Worm (Caenorhabditis elegans) whole organism, L3 larva: ENCODE results near the gene txdc-9.

Experiments used
- R02D3.7 ChIP-seq: fragments of 150-350 bp; optimal IDR thresholded peaks from 2 replicates; lab custom pipeline; 2014; ENCODE audit warnings: missing biosample characterization, missing genetic modification characterization
- ZK546.5 ChIP-seq: sonication (generic microtip); optimal IDR thresholded peaks from 2 replicates; lab custom pipeline; 2017; ENCODE audit warnings: missing biosample characterization, missing genetic modification characterization
- aly-2 ChIP-seq: fragments of 150-350 bp; optimal IDR thresholded peaks from 2 replicates; lab custom pipeline; 2014; ENCODE audit warnings: missing biosample characterization, missing genetic modification characterization
- ama-1 ChIP-seq: fragments of 150-350 bp; optimal IDR thresholded peaks from 2 replicates; lab custom pipeline; 2018
- ceh-16 ChIP-seq: sonication (generic microtip); optimal IDR thresholded peaks from 2 replicates; lab custom pipeline; 2017; ENCODE audit warnings: missing biosample characterization, missing genetic modification characterization
- ceh-28 ChIP-seq: fragments of 150-350 bp; optimal IDR thresholded peaks from 2 replicates; lab custom pipeline; 2014; ENCODE audit warnings: missing biosample characterization, missing genetic modification reagents, missing genetic modification characterization
- ceh-82 ChIP-seq: fragments of 150-350 bp; optimal IDR thresholded peaks from 2 replicates; lab custom pipeline; 2014; ENCODE audit warnings: missing biosample characterization, missing genetic modification characterization
- ceh-9 ChIP-seq: sonication (generic microtip); optimal IDR thresholded peaks from 2 replicates; lab custom pipeline; 2018; ENCODE audit warnings: missing biosample characterization, missing genetic modification characterization
- daf-12 ChIP-seq: fragments of 150-350 bp; optimal IDR thresholded peaks from 2 replicates; lab custom pipeline; 2014; ENCODE audit warnings: missing biosample characterization, missing genetic modification reagents, missing genetic modification characterization
- egl-27 ChIP-seq: sonication (generic microtip); optimal IDR thresholded peaks from 4 replicates; lab custom pipeline; 2017; ENCODE audit warnings: missing biosample characterization, missing genetic modification reagents, missing genetic modification characterization
- egl-5 ChIP-seq: fragments of 150-350 bp; optimal IDR thresholded peaks from 2 replicates; lab custom pipeline; 2017; ENCODE audit warnings: missing biosample characterization, missing genetic modification reagents, missing genetic modification characterization, inconsistent platforms
- elt-1 ChIP-seq: fragments of 150-350 bp; optimal IDR thresholded peaks from 2 replicates; lab custom pipeline; 2014; ENCODE audit warnings: missing biosample characterization, missing genetic modification characterization
- elt-2 ChIP-seq: sonication (generic microtip); optimal IDR thresholded peaks from 2 replicates; lab custom pipeline; 2016; ENCODE audit warnings: missing genetic modification reagents, mild to moderate bottlenecking, missing genetic modification characterization, missing compliant biosample characterization
- elt-3 ChIP-seq, 3 experiments: fragments of 150-350 bp in 1 of 3; sonication (generic microtip) in 2 of 3; optimal IDR thresholded peaks; 2 replicates in 2 of 3; 4 replicates in 1 of 3; lab custom pipeline; 2014 to 2017; ENCODE audit warnings: missing biosample characterization in 3 of 3, missing genetic modification characterization in 3 of 3
- eor-1 ChIP-seq, 2 experiments: fragments of 150-350 bp; optimal IDR thresholded peaks; 2 replicates each; lab custom pipeline; 2014 to 2018; ENCODE audit warnings: missing biosample characterization in 2 of 2, missing genetic modification characterization in 2 of 2
- fkh-10 ChIP-seq: sonication (generic microtip); optimal IDR thresholded peaks from 2 replicates; lab custom pipeline; 2017; ENCODE audit warnings: missing biosample characterization, missing genetic modification reagents, missing genetic modification characterization
- fkh-2 ChIP-seq: fragments of 150-350 bp; optimal IDR thresholded peaks from 2 replicates; lab custom pipeline; 2014; ENCODE audit warnings: missing biosample characterization, missing genetic modification reagents, missing genetic modification characterization
- fos-1 ChIP-seq: fragments of 150-350 bp; optimal IDR thresholded peaks from 2 replicates; lab custom pipeline; 2014; ENCODE audit warnings: missing biosample characterization, missing genetic modification characterization
- hmg-11 ChIP-seq: sonication (generic microtip); optimal IDR thresholded peaks from 2 replicates; lab custom pipeline; 2016; ENCODE audit warnings: missing genetic modification characterization, missing compliant biosample characterization
- jun-1 ChIP-seq: fragments of 150-350 bp; optimal IDR thresholded peaks from 2 replicates; lab custom pipeline; 2014; ENCODE audit warnings: missing biosample characterization, missing genetic modification reagents, missing genetic modification characterization
- lin-15B ChIP-seq: fragments of 150-350 bp; optimal IDR thresholded peaks from 2 replicates; lab custom pipeline; 2014; ENCODE audit warnings: missing biosample characterization, missing genetic modification characterization
- lin-39 ChIP-seq: fragments of 150-350 bp; optimal IDR thresholded peaks from 2 replicates; lab custom pipeline; 2018; ENCODE audit warnings: missing biosample characterization, missing genetic modification reagents, missing genetic modification characterization
- lsy-12 ChIP-seq: sonication (generic microtip); optimal IDR thresholded peaks from 2 replicates; lab custom pipeline; 2016; ENCODE audit warnings: mild to moderate bottlenecking, missing genetic modification characterization, missing compliant biosample characterization
- mdl-1 ChIP-seq: fragments of 150-350 bp; optimal IDR thresholded peaks from 2 replicates; lab custom pipeline; 2014; ENCODE audit warnings: missing biosample characterization, missing genetic modification characterization
- mml-1 ChIP-seq: fragments of 150-350 bp; sonication (generic microtip); optimal IDR thresholded peaks from 3 replicates; lab custom pipeline; 2014; ENCODE audit warnings: missing biosample characterization, missing genetic modification characterization
- nfya-1 ChIP-seq: sonication (generic microtip); optimal IDR thresholded peaks from 2 replicates; lab custom pipeline; 2017; ENCODE audit warnings: missing genetic modification characterization, mild to moderate bottlenecking, missing compliant biosample characterization, antibody characterized with exemption, moderate library complexity; ENCODE audit not compliant: insufficient read depth
- nhr-11 ChIP-seq: fragments of 150-350 bp; optimal IDR thresholded peaks from 2 replicates; lab custom pipeline; 2014; ENCODE audit warnings: missing biosample characterization, missing genetic modification characterization
- nhr-12 ChIP-seq: fragments of 150-350 bp; optimal IDR thresholded peaks from 2 replicates; lab custom pipeline; 2014; ENCODE audit warnings: missing biosample characterization, missing genetic modification characterization
- nhr-23 ChIP-seq: fragments of 150-350 bp; optimal IDR thresholded peaks from 2 replicates; lab custom pipeline; 2014; ENCODE audit warnings: missing biosample characterization, missing genetic modification reagents, missing genetic modification characterization
- nhr-237 ChIP-seq: fragments of 150-350 bp; optimal IDR thresholded peaks from 2 replicates; lab custom pipeline; 2014; ENCODE audit warnings: missing biosample characterization, missing genetic modification characterization
- nhr-25 ChIP-seq: sonication (generic microtip); optimal IDR thresholded peaks from 2 replicates; lab custom pipeline; 2017; ENCODE audit warnings: missing biosample characterization, missing genetic modification characterization
- nhr-28 ChIP-seq: fragments of 150-350 bp; optimal IDR thresholded peaks from 2 replicates; lab custom pipeline; 2014; ENCODE audit warnings: missing biosample characterization, missing genetic modification characterization
- nhr-43 ChIP-seq: sonication (generic microtip); optimal IDR thresholded peaks from 2 replicates; lab custom pipeline; 2016; ENCODE audit warnings: mild to moderate bottlenecking, missing genetic modification characterization, missing compliant biosample characterization; ENCODE audit not compliant: poor library complexity, severe bottlenecking
- nhr-67 ChIP-seq: fragments of 150-350 bp; optimal IDR thresholded peaks from 2 replicates; lab custom pipeline; 2014; ENCODE audit warnings: missing biosample characterization, missing genetic modification characterization
- nhr-76 ChIP-seq: fragments of 150-350 bp; sonication (generic microtip); optimal IDR thresholded peaks from 5 replicates; lab custom pipeline; 2014; ENCODE audit warnings: missing biosample characterization, missing genetic modification characterization
- nhr-77 ChIP-seq: fragments of 150-350 bp; optimal IDR thresholded peaks from 2 replicates; lab custom pipeline; 2014; ENCODE audit warnings: missing biosample characterization, missing genetic modification characterization
- pha-4 ChIP-seq: fragments of 150-350 bp; optimal IDR thresholded peaks from 2 replicates; lab custom pipeline; 2014; ENCODE audit warnings: missing biosample characterization, missing genetic modification reagents, missing genetic modification characterization
- pqm-1 ChIP-seq: fragments of 150-350 bp; optimal IDR thresholded peaks from 2 replicates; lab custom pipeline; 2017; ENCODE audit warnings: missing biosample characterization, missing genetic modification characterization, inconsistent platforms
- sea-2 ChIP-seq: fragments of 150-350 bp; sonication (generic microtip); optimal IDR thresholded peaks from 4 replicates; lab custom pipeline; 2014; ENCODE audit warnings: missing biosample characterization, missing genetic modification reagents, missing genetic modification characterization
- skn-1 ChIP-seq: fragments of 150-350 bp; optimal IDR thresholded peaks from 2 replicates; lab custom pipeline; 2014; ENCODE audit warnings: missing biosample characterization, missing genetic modification characterization
- snpc-4 ChIP-seq: fragments of 150-350 bp; optimal IDR thresholded peaks from 2 replicates; lab custom pipeline; 2014; ENCODE audit warnings: missing biosample characterization, missing genetic modification characterization
- tbx-2 ChIP-seq: sonication (generic microtip); optimal IDR thresholded peaks from 2 replicates; lab custom pipeline; 2016; ENCODE audit warnings: mild to moderate bottlenecking, missing genetic modification characterization, missing compliant biosample characterization
- unc-39 ChIP-seq: sonication (generic microtip); optimal IDR thresholded peaks from 4 replicates; lab custom pipeline; 2017; ENCODE audit warnings: missing biosample characterization, missing genetic modification characterization
- unc-62 ChIP-seq: fragments of 150-350 bp; sonication (generic microtip); optimal IDR thresholded peaks from 4 replicates; lab custom pipeline; 2014; ENCODE audit warnings: missing biosample characterization, missing genetic modification reagents, missing genetic modification characterization
- zag-1 ChIP-seq: fragments of 150-350 bp; optimal IDR thresholded peaks from 2 replicates; lab custom pipeline; 2014; ENCODE audit warnings: missing biosample characterization, missing genetic modification characterization
- ztf-11 ChIP-seq: fragments of 150-350 bp; optimal IDR thresholded peaks from 2 replicates; lab custom pipeline; 2014; ENCODE audit warnings: missing biosample characterization, missing genetic modification characterization
- ztf-4 ChIP-seq: fragments of 150-350 bp; optimal IDR thresholded peaks from 2 replicates; lab custom pipeline; 2014; ENCODE audit warnings: missing biosample characterization, missing genetic modification characterization

Gene txdc-9

ce11 chrIII:6452278-6452677 is 20.3 kb downstream of the txdc-9 start, which contains the start of gene set-1:
TSS of gene set-1 (minus strand) at chrIII:6452378.
- TF ChIP-seq mdl-1, result no peak
- TF ChIP-seq elt-2 (tag; lab: Kevin White, UChicago), result no peak
- TF ChIP-seq fos-1 (tag; lab: Kevin White, UChicago), result no peak
- TF ChIP-seq nfya-1, result no peak
- no peak for TF ChIP-seq hmg-11
- TF ChIP-seq lsy-12 (tag; lab: Kevin White, UChicago), result no peak
- no peak for TF ChIP-seq sea-2
- TF ChIP-seq nhr-77 (tag; lab: Kevin White, UChicago), result no peak
- TF ChIP-seq zag-1, result no peak
- TF ChIP-seq pqm-1, result no peak
- no peak for TF ChIP-seq nhr-11
- no peak for TF ChIP-seq snpc-4 (tag; lab: Kevin White, UChicago)
- no peak for TF ChIP-seq nhr-25
- TF ChIP-seq egl-27 (tag; lab: Kevin White, UChicago), result no peak
- TF ChIP-seq unc-62, result no peak

ce11 chrIII:6452683-6453082 is 20.7 kb downstream of the txdc-9 start:
- peak; percentile 37 for TF ChIP-seq pha-4 (tag; lab: Kevin White, UChicago)
- TF ChIP-seq ama-1 (lab: Kevin White, UChicago), result peak; percentile 8
- TF ChIP-seq nhr-23, result no peak
- TF ChIP-seq nfya-1, result peak; percentile 39

ce11 chrIII:6453665-6454064 is 21.7 kb downstream of the txdc-9 start:
- TF ChIP-seq lin-39 (tag; lab: Kevin White, UChicago) (peak; percentile 58), ceh-82 (tag; lab: Kevin White, UChicago) (peak; percentile 0), nhr-12 (no peak), nhr-23 (peak; percentile 90), fos-1 (tag; lab: Kevin White, UChicago) (no peak), nhr-77 (tag; lab: Kevin White, UChicago) (no peak), nfya-1 (peak; percentile 81), mdl-1 (peak; percentile 0), zag-1 (no peak), ceh-9 (no peak), hmg-11 (peak; percentile 94), ceh-28 (tag; lab: Kevin White, UChicago) (peak; percentile 27), tbx-2 (tag; lab: Kevin White, UChicago) (peak; percentile 20), fkh-2 (tag; lab: Kevin White, UChicago) (no peak), unc-62 (no peak), pqm-1 (peak; percentile 82), nhr-28 (no peak), elt-3 (tag; optimal IDR thresholded peaks at IDR 0.05; lab: Kevin White, UChicago) (no peak), sea-2 (no peak), nhr-11 (peak; percentile 29), pha-4 (tag; lab: Kevin White, UChicago) (peak; percentile 84), R02D3.7 (tag; lab: Kevin White, UChicago) (peak; percentile 64), mml-1 (tag; lab: Kevin White, UChicago) (no peak), fkh-10 (GFP tag; lab: Kevin White, UChicago) (no peak), lin-15B (peak; percentile 84), elt-1 (no peak), skn-1 (tag; lab: Kevin White, UChicago) (no peak), egl-27 (tag; lab: Kevin White, UChicago) (peak; percentile 60), nhr-43 (tag; lab: Kevin White, UChicago) (peak; percentile 73), ceh-16 (tag; lab: Kevin White, UChicago) (no peak), ztf-11 (tag; lab: Kevin White, UChicago) (no peak), unc-39 (tag; lab: Kevin White, UChicago) (no peak), ZK546.5 (tag; lab: Kevin White, UChicago) (no peak), egl-5 (tag; lab: Kevin White, UChicago) (peak; percentile 8), lsy-12 (tag; lab: Kevin White, UChicago) (peak; percentile 69), nhr-67 (no peak), jun-1 (peak; percentile 63), eor-1 (tag; optimal IDR thresholded peaks at IDR 0.05; lab: Kevin White, UChicago) (no peak), daf-12 (tag; lab: Kevin White, UChicago) (no peak), snpc-4 (tag; lab: Kevin White, UChicago) (peak; percentile 88), elt-2 (tag; lab: Kevin White, UChicago) (peak; percentile 61), aly-2 (tag; lab: Kevin White, UChicago) (no peak), nhr-25 (peak; percentile 87), ama-1 (lab: Kevin White, UChicago) (peak; percentile 32), nhr-76 (tag; lab: Kevin White, UChicago) (no peak), nhr-237 (no peak), ztf-4 (tag; lab: Kevin White, UChicago) (no peak)
